Worm (Caenorhabditis elegans) whole organism, L4/young adult: ENCODE data around the gene VW02B12L.2.

Experiments
- W03F9.2 ChIP-seq: fragments of 150-350 bp; optimal IDR thresholded peaks from 2 replicates; lab custom pipeline; 2014; ENCODE audit warnings: missing biosample characterization, missing genetic modification characterization
- dao-5 ChIP-seq: sonication (generic microtip); optimal IDR thresholded peaks from 2 replicates; lab custom pipeline; 2016; ENCODE audit warnings: missing genotype, missing genetic modification characterization, moderate library complexity, missing compliant biosample characterization
- him-1 ChIP-seq: sonication (generic microtip); optimal IDR thresholded peaks from 2 replicates; lab custom pipeline; 2016; ENCODE audit warnings: missing genotype, missing genetic modification reagents, missing genetic modification characterization, missing compliant biosample characterization

The VW02B12L.2 gene

DNA sequence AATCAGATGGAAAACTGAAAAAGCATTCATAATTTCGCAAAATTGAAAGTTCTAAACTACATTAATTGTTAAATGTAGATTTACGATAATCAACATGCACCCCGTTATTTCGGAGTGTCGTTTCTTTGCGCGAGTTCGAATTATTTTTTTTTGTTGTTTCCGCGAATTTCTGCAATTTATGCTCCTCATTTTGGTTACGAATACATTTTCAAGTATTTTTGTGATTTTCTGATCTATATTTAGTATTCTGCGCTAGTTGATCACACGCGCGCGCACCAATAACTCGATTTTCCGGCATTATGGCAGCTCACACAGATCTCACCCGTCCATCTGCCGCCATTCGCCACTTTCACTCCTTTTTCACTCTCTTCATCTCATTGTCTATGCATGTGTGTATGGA lies at the start of gene VW02B12L.2:
Gene VW02B12L.2, minus strand, starts transcription at position 65 of the 400 bp plus-strand sequence.
- no peak for TF ChIP-seq dao-5 (tag; lab: Kevin White, UChicago)
- no peak for TF ChIP-seq W03F9.2 (tag; lab: Kevin White, UChicago)
- no peak for TF ChIP-seq him-1

DNA sequence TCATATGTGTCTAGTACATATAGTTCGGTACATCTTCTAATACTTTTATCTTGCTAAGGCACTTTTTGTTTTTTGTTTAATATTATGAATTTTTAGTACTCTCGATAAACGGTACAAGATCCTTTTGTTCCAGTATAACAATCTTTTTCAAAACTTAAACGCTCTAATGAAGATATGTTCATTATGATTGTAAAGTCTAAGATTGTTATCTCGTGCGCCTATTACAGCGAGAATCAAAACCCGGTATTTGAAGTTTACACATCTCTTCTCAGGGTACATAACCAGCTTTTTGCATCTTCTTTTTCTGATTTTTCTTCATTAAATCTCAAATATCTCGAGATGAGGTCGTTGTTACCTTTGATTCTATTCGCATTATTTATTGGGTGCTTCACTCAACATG lies 47.9 kb upstream of the VW02B12L.2 start, which contains the start of gene B0334.13:
Gene B0334.13, plus strand, starts transcription at position 301 of the 400 bp plus-strand sequence.
- TF ChIP-seq dao-5 (tag; lab: Kevin White, UChicago) (no peak), him-1 (no peak), W03F9.2 (tag; lab: Kevin White, UChicago) (no peak)

DNA sequence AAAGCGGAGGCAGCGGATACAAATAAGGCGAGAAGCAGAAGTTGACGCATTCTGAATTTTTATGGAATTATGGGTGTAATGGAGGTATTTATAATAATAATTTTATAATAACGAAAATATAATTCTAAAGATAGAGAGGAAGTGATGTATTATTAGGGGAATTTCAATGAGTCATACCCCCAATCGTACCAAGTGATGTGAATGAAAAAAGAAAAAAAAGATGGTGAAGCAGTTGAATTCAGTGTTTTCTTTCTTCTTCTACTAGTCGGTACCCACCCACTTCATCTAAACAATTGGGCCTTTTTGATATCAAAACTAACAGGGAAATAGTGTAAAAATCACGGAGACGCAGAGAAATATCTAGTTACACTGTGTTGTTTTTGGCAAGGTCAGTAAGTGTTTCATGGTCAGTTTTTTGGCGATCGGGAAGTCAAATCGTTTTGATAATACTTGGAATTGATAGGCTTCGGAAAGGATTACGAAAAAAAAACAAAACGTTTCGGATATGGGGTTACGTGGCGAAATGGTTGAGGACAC lies 46.6 kb upstream of the VW02B12L.2 start, which contains the start of gene ttr-18:
Gene ttr-18, minus strand, starts transcription at position 51 of the 537 bp plus-strand sequence.
- TF ChIP-seq W03F9.2 (tag; lab: Kevin White, UChicago) (no peak), dao-5 (tag; lab: Kevin White, UChicago) (no peak), him-1 (no peak)

DNA sequence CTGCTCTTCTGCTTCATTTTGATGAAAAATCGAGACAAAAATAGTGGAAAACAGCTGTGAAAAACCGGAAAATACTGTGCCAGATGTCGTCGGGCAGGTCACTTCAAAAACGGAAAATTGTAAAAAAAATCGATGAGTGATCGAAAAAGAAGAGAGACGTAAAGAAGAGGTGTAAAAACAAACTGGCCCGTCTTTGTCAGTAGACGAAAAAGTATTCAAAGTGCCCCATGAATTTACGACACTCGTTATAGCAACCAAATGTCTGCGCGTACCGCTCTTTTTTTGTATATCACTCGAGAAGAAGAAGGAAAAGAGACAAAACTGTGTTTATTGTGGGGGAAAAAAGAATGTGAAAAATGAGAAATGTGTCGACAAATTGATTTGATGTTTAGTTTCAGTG lies 45.1 kb upstream of the VW02B12L.2 start, which contains the start of gene twk-5:
Gene twk-5, minus strand, starts transcription at position 101 of the 400 bp plus-strand sequence.
- no peak for TF ChIP-seq W03F9.2 (tag; lab: Kevin White, UChicago)
- TF ChIP-seq him-1: no peak
- no peak for TF ChIP-seq dao-5 (tag; lab: Kevin White, UChicago)

DNA sequence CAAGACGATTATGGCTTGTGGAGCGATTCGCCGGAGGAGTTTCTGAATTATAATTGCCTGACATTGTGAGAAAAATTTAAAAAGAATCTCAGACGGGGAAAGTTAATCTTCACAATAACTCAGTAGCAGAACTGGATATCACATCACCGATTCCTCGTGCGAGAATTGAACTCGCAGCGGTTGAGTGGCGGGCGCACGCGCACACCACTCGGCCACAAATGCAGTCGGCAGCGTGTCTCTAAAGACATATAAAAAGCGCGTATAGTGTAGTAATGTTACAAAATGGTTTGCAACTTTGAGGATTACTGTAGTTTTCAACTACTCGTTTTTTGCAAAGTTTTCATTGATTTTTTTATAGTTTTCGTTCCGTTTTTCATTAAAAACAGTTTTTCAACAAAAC lies 44.5 kb upstream of the VW02B12L.2 start:
- TF ChIP-seq W03F9.2 (tag; lab: Kevin White, UChicago) (peak; percentile 84), dao-5 (tag; lab: Kevin White, UChicago) (peak; percentile 85), him-1 (peak; percentile 60)

DNA sequence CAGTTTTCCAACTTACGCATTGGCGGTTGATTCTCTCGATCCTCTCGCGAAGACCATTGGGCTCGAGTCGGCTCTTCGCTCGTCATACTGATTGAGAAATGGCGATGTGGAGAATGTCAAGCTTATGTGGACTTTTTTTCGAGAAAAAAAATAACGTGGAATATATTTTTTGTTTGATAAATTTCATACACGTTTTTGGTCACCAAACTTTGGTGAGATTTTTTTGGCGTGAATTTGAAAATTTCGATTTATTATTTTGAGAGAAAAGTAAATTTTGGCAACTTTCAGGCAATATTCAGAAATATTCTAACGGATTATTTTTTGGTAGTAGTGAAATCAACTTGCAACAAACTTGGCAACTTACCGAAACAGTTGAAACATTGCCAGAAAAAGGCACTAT lies 38.9 kb upstream of the VW02B12L.2 start, which contains the start of gene W02B12.12:
Gene W02B12.12, minus strand, starts transcription at position 101 of the 400 bp plus-strand sequence.
- TF ChIP-seq W03F9.2 (tag; lab: Kevin White, UChicago): no peak
- no peak for TF ChIP-seq dao-5 (tag; lab: Kevin White, UChicago)
- no peak for TF ChIP-seq him-1

DNA sequence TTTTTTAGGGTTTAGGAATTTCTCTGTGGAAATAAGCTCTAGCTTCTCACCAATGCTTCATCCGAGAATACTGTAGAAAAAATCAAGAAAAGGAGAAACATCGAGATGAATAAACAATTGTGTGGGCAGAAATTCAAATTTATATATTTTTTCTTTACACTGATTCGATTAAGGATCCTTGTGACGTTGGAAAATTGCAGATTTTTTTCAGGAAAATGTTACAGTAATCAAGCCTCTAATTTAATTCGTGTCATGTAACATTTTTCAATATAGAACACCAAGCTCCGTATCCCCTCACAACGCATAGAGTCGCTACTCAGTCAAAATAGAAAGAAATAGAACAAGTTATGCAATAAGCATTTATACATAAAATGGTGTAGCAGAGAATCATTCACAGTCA lies 36.3 kb upstream of the VW02B12L.2 start, which contains the start of gene W02B12.16:
Gene W02B12.16, minus strand, starts transcription at position 101 of the 400 bp plus-strand sequence.
- TF ChIP-seq him-1 (no peak), W03F9.2 (tag; lab: Kevin White, UChicago) (no peak), dao-5 (tag; lab: Kevin White, UChicago) (no peak)

DNA sequence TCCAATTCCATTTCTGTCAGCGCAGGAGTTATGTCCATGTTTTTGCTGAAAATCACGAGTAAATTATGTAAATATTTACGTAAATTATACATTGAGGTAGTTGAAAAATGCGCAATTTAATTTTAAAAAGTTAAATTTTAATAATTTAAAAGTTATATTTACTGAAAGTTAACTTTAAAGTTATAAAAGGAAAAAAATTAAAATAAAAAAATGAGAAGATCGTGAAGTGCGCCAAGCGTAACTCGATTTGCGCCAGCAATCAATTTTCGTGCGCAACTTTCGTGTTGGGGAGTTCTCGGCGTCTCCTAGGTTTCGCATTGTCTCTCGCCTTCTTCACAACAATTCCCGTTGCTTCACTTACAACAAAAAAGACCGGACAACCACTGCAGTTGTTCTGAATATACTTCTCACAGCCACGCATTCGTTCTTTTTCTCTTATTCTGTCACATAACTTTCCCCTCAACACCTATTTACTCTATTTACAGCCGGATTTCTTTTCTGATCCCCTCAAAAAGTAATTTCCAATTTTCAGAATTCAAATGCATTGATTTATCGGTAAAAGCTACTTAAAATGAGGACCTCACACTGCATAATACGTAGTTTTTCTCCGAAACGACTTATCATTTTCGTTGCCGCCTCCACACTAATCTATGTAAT lies 33.5 kb upstream of the VW02B12L.2 start, which contains the start of the genes metl-1 and W02B12.11:
Gene metl-1, minus strand, starts transcription at position 51 of the 657 bp plus-strand sequence.
Gene W02B12.11, plus strand, starts transcription at position 337 of the 657 bp plus-strand sequence.
- TF ChIP-seq W03F9.2 (tag; lab: Kevin White, UChicago): peak; percentile 85
- no peak for TF ChIP-seq dao-5 (tag; lab: Kevin White, UChicago)
- peak; percentile 38 for TF ChIP-seq him-1

DNA sequence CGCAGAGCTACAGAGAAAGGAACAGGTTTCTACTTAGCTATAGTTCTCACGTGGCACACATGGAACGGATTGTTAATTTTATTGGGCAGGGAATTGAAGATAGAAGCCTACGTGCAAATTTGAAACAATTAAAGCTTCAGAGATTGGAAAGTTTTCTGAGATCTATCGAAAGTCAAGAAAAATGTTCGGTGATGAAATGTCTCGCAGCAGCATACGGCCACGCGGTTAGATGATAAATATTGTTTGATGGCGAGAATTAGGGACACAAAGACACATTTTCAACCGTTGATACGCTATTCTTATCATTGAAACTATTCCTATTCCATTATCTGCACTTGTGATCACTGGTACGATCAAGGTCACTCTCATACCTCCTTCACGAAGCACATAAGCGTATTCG lies 32.4 kb upstream of the VW02B12L.2 start:
- TF ChIP-seq W03F9.2 (tag; lab: Kevin White, UChicago) (no peak), dao-5 (tag; lab: Kevin White, UChicago) (no peak)

DNA sequence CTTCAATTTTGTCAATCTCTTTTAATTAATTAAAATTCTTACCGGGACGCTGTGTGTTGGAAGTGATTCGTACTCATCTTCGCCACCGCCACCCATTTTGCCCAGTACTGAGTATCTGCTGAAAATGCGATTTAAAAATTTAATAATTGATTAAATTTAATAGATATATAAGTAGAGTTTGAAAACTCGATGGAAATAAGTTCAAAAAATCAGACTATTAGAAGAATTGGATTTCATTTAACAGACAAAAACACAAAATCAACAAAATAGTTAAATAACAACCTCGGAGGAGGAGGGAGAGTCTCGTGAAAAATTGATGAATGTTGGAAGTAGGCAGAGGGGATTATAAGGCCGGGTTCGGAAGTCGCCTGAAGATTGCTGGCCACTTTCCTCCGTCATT lies 31.8 kb upstream of the VW02B12L.2 start, which contains the start of gene mfn-1:
Gene mfn-1, minus strand, starts transcription at position 101 of the 400 bp plus-strand sequence.
- TF ChIP-seq dao-5 (tag; lab: Kevin White, UChicago) (no peak), him-1 (no peak), W03F9.2 (tag; lab: Kevin White, UChicago) (no peak)

DNA sequence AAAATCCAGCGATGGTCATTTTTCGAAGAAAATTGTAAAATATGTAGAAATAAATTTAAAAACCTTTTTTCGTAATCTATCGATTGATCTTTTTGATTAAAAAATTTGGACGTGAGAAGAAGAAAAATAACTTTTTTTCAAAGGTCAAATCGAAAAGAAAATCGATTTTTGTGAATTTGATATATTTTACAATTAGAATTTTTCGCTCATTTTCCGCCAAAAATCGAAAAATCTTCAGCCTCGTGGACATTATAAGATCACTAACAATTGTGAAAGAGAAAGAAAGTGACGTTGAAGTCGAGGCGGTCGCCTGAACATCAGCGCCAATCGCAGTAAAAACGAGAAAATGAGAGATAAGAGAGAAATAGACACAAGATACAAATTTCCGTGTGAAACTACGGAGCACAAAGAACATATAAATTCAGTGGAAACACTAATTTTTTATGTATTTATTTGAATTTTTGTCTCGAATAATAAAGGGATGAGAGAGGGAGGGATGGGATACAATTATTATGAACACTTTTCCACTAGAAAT lies 29.5 kb upstream of the VW02B12L.2 start, which contains the start of gene cisd-1:
Gene cisd-1, minus strand, starts transcription at position 51 of the 535 bp plus-strand sequence.
- no peak for TF ChIP-seq W03F9.2 (tag; lab: Kevin White, UChicago)
- no peak for TF ChIP-seq dao-5 (tag; lab: Kevin White, UChicago)
- TF ChIP-seq him-1: no peak

DNA sequence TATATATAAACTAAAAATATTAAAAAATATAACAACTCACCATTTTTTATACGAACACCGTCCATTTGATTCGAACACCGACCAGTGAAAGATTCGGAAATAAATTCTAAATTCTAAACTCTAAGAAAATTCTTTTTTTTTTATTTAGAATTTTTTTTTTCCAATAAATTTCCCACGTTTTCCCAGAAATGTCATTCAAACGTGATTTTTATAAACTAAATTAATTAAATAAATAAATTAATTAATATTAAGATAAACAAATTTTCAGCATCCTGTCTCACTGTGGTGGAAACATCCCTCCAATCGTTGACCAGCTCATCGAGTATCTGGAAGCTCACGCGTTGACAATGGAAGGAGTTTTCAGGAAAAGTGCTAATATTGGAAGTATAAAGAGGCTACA lies 27.4 kb upstream of the VW02B12L.2 start, which contains the start of gene klp-17:
Gene klp-17, minus strand, starts transcription at position 101 of the 400 bp plus-strand sequence.
- TF ChIP-seq W03F9.2 (tag; lab: Kevin White, UChicago): no peak
- no peak for TF ChIP-seq dao-5 (tag; lab: Kevin White, UChicago)
- TF ChIP-seq him-1: no peak

DNA sequence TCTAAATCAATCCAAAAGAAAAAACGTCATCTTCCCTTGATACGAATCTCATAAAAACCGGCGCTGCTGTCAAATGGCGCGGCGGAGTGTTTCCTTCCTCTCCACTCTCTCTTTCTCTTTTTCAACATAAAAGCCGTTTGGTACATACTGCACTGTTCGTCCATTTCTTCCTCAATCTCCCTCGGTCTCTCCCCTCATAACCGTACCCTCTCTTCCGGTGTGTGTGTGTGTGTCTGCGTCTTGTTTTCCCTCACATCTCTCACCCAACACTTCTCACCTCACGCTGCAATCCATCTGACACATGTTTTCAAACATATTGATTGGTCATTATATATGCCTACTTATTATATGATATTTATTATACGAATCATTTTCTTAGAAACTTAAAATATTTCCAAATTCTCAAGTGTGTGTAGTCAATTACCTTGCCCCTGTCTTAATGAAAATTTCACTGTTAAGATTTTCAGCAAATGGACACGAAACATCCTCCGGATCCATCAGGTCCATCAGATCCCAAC lies 24.4 kb upstream of the VW02B12L.2 start, which contains the start of the genes aars-1 and rga-1:
Gene aars-1, minus strand, starts transcription at position 71 of the 518 bp plus-strand sequence.
Gene rga-1, plus strand, starts transcription at position 468 of the 518 bp plus-strand sequence.
- TF ChIP-seq W03F9.2 (tag; lab: Kevin White, UChicago): peak; percentile 47
- TF ChIP-seq dao-5 (tag; lab: Kevin White, UChicago): no peak
